Fruit fly (Drosophila melanogaster) whole organism, embryonic: ENCODE data around the gene CG11898.

Experiments
- Aef1 ChIP-seq: fragments of 200-800 bp; sonication (Bioruptor generic); IDR thresholded peaks from 3 replicates; pipeline ENCODE4 v1.3.6; 2022; ENCODE audit warnings: missing biosample characterization, missing genetic modification characterization
- CG12391 ChIP-seq: fragments of 200-800 bp; sonication (Bioruptor generic); optimal IDR thresholded peaks from 3 replicates; lab custom pipeline; 2018; ENCODE audit warnings: missing biosample characterization, mild to moderate bottlenecking, missing genetic modification characterization, moderate library complexity
- CG15601 ChIP-seq: fragments of 200-800 bp; sonication (Bioruptor generic); optimal IDR thresholded peaks from 3 replicates; lab custom pipeline; 2019; ENCODE audit warnings: missing biosample characterization, mild to moderate bottlenecking, missing genetic modification characterization, moderate library complexity
- CG16779 ChIP-seq: fragments of 200-800 bp; sonication (Bioruptor generic); IDR thresholded peaks from 2 replicates; pipeline ENCODE4 v1.3.6; 2022; ENCODE audit warnings: missing biosample characterization, missing genetic modification characterization
- CG30020 ChIP-seq: fragments of 200-800 bp; optimal IDR thresholded peaks from 2 replicates; lab custom pipeline; 2019; ENCODE audit warnings: missing biosample characterization, mild to moderate bottlenecking, missing genetic modification characterization, moderate library complexity
- CG33557 ChIP-seq: fragments of 200-800 bp; sonication (Bioruptor generic); optimal IDR thresholded peaks from 2 replicates; lab custom pipeline; 2019; ENCODE audit warnings: missing biosample characterization, mild to moderate bottlenecking, missing genetic modification characterization, moderate library complexity
- CG3995 ChIP-seq: fragments of 200-800 bp; sonication (Bioruptor generic); optimal IDR thresholded peaks from 3 replicates; lab custom pipeline; 2016; ENCODE audit warnings: missing biosample characterization, missing genetic modification characterization
- CG7271 ChIP-seq: fragments of 200-800 bp; sonication (Bioruptor generic); optimal IDR thresholded peaks from 2 replicates; lab custom pipeline; 2018; ENCODE audit warnings: missing biosample characterization, mild to moderate bottlenecking, missing genetic modification characterization, moderate library complexity
- CG7745 ChIP-seq: fragments of 200-800 bp; sonication (Bioruptor generic); optimal IDR thresholded peaks from 2 replicates; lab custom pipeline; 2018; ENCODE audit warnings: missing biosample characterization, mild to moderate bottlenecking, missing genetic modification characterization, moderate library complexity
- CG8765 ChIP-seq: fragments of 200-800 bp; sonication (Bioruptor generic); IDR thresholded peaks from 2 replicates; pipeline ENCODE4 v1.3.6; 2022; ENCODE audit warnings: missing biosample characterization, missing genetic modification characterization
- E2f1 ChIP-seq: fragments of 200-800 bp; sonication (Bioruptor generic); IDR thresholded peaks from 2 replicates; pipeline ENCODE4 v1.3.6; 2022; ENCODE audit warnings: missing biosample characterization, missing genetic modification characterization
- Fer1 ChIP-seq: fragments of 200-800 bp; sonication (Bioruptor generic); optimal IDR thresholded peaks from 2 replicates; lab custom pipeline; 2017; ENCODE audit warnings: missing biosample characterization, mild to moderate bottlenecking, missing genetic modification characterization
- HLH4C ChIP-seq: fragments of 200-800 bp; sonication (Bioruptor generic); IDR thresholded peaks from 3 replicates; pipeline ENCODE4 v1.3.6; 2022; ENCODE audit warnings: missing biosample characterization, missing genetic modification characterization; ENCODE audit not compliant: partially characterized antibody
- Hand ChIP-seq: fragments of 200-800 bp; sonication (Bioruptor generic); optimal IDR thresholded peaks from 2 replicates; lab custom pipeline; 2017; ENCODE audit warnings: mild to moderate bottlenecking, missing biosample characterization, missing genetic modification reagents, missing genetic modification characterization
- Hey ChIP-seq: fragments of 200-800 bp; sonication (Bioruptor generic); optimal IDR thresholded peaks from 3 replicates; lab custom pipeline; 2018; ENCODE audit warnings: missing biosample characterization, mild to moderate bottlenecking, missing genetic modification characterization
- HmgD ChIP-seq: fragments of 200-800 bp; sonication (Bioruptor generic); optimal IDR thresholded peaks from 3 replicates; lab custom pipeline; 2016; ENCODE audit warnings: missing biosample characterization, missing genetic modification characterization
- Jarid2 ChIP-seq: fragments of 200-800 bp; sonication (Bioruptor generic); optimal IDR thresholded peaks from 3 replicates; lab custom pipeline; 2017; ENCODE audit warnings: mild to moderate bottlenecking, missing biosample characterization, missing genetic modification reagents, missing genetic modification characterization
- Lhr ChIP-seq: fragments of 200-800 bp; sonication (Bioruptor generic); optimal IDR thresholded peaks from 3 replicates; lab custom pipeline; 2017; ENCODE audit warnings: mild to moderate bottlenecking, missing biosample characterization, missing genetic modification reagents, missing genetic modification characterization
- Med ChIP-seq: fragments of 200-800 bp; sonication (Bioruptor generic); peaks from one replicate; lab custom pipeline; 2016; ENCODE audit warnings: missing biosample characterization, missing genetic modification characterization, mild to moderate bottlenecking, inconsistent platforms, moderate library complexity
- Meics ChIP-seq: fragments of 200-800 bp; sonication (Bioruptor generic); optimal IDR thresholded peaks from 2 replicates; lab custom pipeline; 2017; ENCODE audit warnings: missing biosample characterization, mild to moderate bottlenecking, missing genetic modification characterization
- Six4 ChIP-seq: fragments of 200-800 bp; sonication (Bioruptor generic); optimal IDR thresholded peaks from 2 replicates; lab custom pipeline; 2016; ENCODE audit warnings: missing biosample characterization, missing genetic modification characterization
- Stat92E ChIP-seq, 3 experiments: fragments of >200 bp in 2 of 3; fragments of 200-800 bp in 1 of 3; sonication (Bioruptor generic) in 1 of 3; optimal IDR thresholded peaks; 2 replicates each; lab custom pipeline; 2017 to 2019; ENCODE audit warnings: missing biosample characterization in 3 of 3, missing genetic modification characterization in 3 of 3, mild to moderate bottlenecking in 1 of 3, moderate library complexity in 1 of 3
- ap ChIP-seq: fragments of 200-800 bp; sonication (Bioruptor generic); IDR thresholded peaks from 2 replicates; pipeline ENCODE4 v1.3.6; 2022; ENCODE audit warnings: missing biosample characterization, missing genetic modification characterization
- bigmax ChIP-seq: fragments of 200-800 bp; sonication (Bioruptor generic); optimal IDR thresholded peaks from 2 replicates; lab custom pipeline; 2018; ENCODE audit warnings: missing biosample characterization, mild to moderate bottlenecking, missing genetic modification characterization
- bowl ChIP-seq: fragments of 200-800 bp; sonication (Bioruptor generic); IDR thresholded peaks from 2 replicates; pipeline ENCODE4 v1.3.6; 2022; ENCODE audit warnings: missing biosample characterization, missing genetic modification characterization
- caup ChIP-seq: fragments of 200-800 bp; sonication (Bioruptor generic); optimal IDR thresholded peaks from 3 replicates; lab custom pipeline; 2017; ENCODE audit warnings: missing biosample characterization, mild to moderate bottlenecking, missing genetic modification characterization, moderate library complexity; ENCODE audit not compliant: severe bottlenecking
- croc ChIP-seq: fragments of 200-800 bp; sonication (Bioruptor generic); conservative IDR thresholded peaks from 3 replicates; pipeline ENCODE4 v1.3.6; 2022; ENCODE audit warnings: missing biosample characterization, missing genetic modification characterization
- cwo ChIP-seq: fragments of 200-800 bp; sonication (Bioruptor generic); optimal IDR thresholded peaks from 3 replicates; lab custom pipeline; 2017; ENCODE audit warnings: missing biosample characterization, missing genetic modification characterization, mild to moderate bottlenecking, moderate library complexity, missing genetic modification reagents
- dan ChIP-seq: fragments of 200-800 bp; sonication (Bioruptor generic); IDR thresholded peaks from 2 replicates; pipeline ENCODE4 v1.3.6; 2022; ENCODE audit warnings: missing biosample characterization, missing genetic modification characterization
- dmrt99B ChIP-seq: fragments of 200-800 bp; sonication (Bioruptor generic); optimal IDR thresholded peaks from 2 replicates; lab custom pipeline; 2018; ENCODE audit warnings: missing biosample characterization, mild to moderate bottlenecking, missing genetic modification characterization, moderate library complexity
- esg ChIP-seq: fragments of 200-800 bp; sonication (Bioruptor generic); conservative IDR thresholded peaks from 2 replicates; pipeline ENCODE4 v1.3.6; 2022; ENCODE audit warnings: missing biosample characterization, missing genetic modification characterization
- fd102C ChIP-seq: fragments of 200-800 bp; sonication (Bioruptor generic); optimal IDR thresholded peaks from 2 replicates; lab custom pipeline; 2018; ENCODE audit warnings: missing biosample characterization, mild to moderate bottlenecking, missing genetic modification characterization, moderate library complexity
- fru ChIP-seq: fragments of >200 bp; optimal IDR thresholded peaks from 2 replicates; lab custom pipeline; 2017
- hkb ChIP-seq, 2 experiments: fragments of 200-800 bp in 1 of 2; fragments of >200 bp in 1 of 2; sonication (Bioruptor generic) in 1 of 2; IDR thresholded peaks in 1 of 2; optimal IDR thresholded peaks in 1 of 2; 2 replicates each; pipeline versions ENCODE4 v1.3.6 to Lab custom; 2017 to 2022; ENCODE audit warnings: missing biosample characterization in 1 of 2, missing genetic modification characterization in 1 of 2
- kni ChIP-seq: fragments of 200-800 bp; sonication (Bioruptor generic); optimal IDR thresholded peaks from 3 replicates; lab custom pipeline; 2017; ENCODE audit warnings: mild to moderate bottlenecking, missing biosample characterization, missing genetic modification reagents, missing genetic modification characterization
- maf-S ChIP-seq: fragments of 200-800 bp; sonication (Bioruptor generic); optimal IDR thresholded peaks from 2 replicates; lab custom pipeline; 2016; ENCODE audit warnings: missing biosample characterization, missing genetic modification characterization
- nom ChIP-seq: fragments of 200-800 bp; sonication (Bioruptor generic); optimal IDR thresholded peaks from 2 replicates; lab custom pipeline; 2017; ENCODE audit warnings: missing biosample characterization, missing genetic modification characterization, mild to moderate bottlenecking, moderate library complexity, missing genetic modification reagents
- oc ChIP-seq: fragments of 200-800 bp; sonication (Bioruptor generic); optimal IDR thresholded peaks from 2 replicates; lab custom pipeline; 2018; ENCODE audit warnings: missing biosample characterization, mild to moderate bottlenecking, missing genetic modification characterization, moderate library complexity
- pfk ChIP-seq: fragments of 200-800 bp; sonication (Bioruptor generic); optimal IDR thresholded peaks from 2 replicates; lab custom pipeline; 2018; ENCODE audit warnings: missing biosample characterization, mild to moderate bottlenecking, missing genetic modification characterization, moderate library complexity
- prd ChIP-seq, 3 experiments: fragments of >200 bp in 2 of 3; fragments of 200-800 bp in 1 of 3; sonication (Bioruptor generic) in 1 of 3; optimal IDR thresholded peaks in 2 of 3; IDR thresholded peaks in 1 of 3; 2 replicates in 2 of 3; 3 replicates in 1 of 3; pipeline versions ENCODE4 v1.3.6 to Lab custom; 2017 to 2022; ENCODE audit warnings: missing biosample characterization in 1 of 3, missing genetic modification characterization in 1 of 3
- ro ChIP-seq: fragments of 200-800 bp; sonication (Bioruptor generic); IDR thresholded peaks from 2 replicates; pipeline ENCODE4 v1.3.6; 2022; ENCODE audit warnings: missing biosample characterization, missing genetic modification characterization
- sna ChIP-seq: fragments of 200-800 bp; sonication (Bioruptor generic); IDR thresholded peaks from 2 replicates; pipeline ENCODE4 v1.3.6; 2022; ENCODE audit warnings: missing biosample characterization, missing genetic modification characterization; ENCODE audit not compliant: partially characterized antibody
- trh ChIP-seq: fragments of 200-800 bp; sonication (Bioruptor generic); optimal IDR thresholded peaks from 2 replicates; lab custom pipeline; 2016; ENCODE audit warnings: missing biosample characterization, missing genetic modification characterization
- twi ChIP-seq: fragments of 200-800 bp; optimal IDR thresholded peaks from 2 replicates; lab custom pipeline; 2019; ENCODE audit warnings: missing biosample characterization, mild to moderate bottlenecking, missing genetic modification characterization, moderate library complexity
- tx ChIP-seq: fragments of 200-800 bp; sonication (Bioruptor generic); optimal IDR thresholded peaks from 2 replicates; lab custom pipeline; 2016; ENCODE audit warnings: missing biosample characterization, missing genetic modification characterization
- wdn ChIP-seq: fragments of 200-800 bp; sonication (Bioruptor generic); IDR thresholded peaks from 2 replicates; pipeline ENCODE4 v1.3.6; 2022; ENCODE audit warnings: missing biosample characterization, missing genetic modification characterization
- zen ChIP-seq: fragments of 200-800 bp; sonication (Bioruptor generic); optimal IDR thresholded peaks from 3 replicates; lab custom pipeline; 2018; ENCODE audit warnings: missing biosample characterization, mild to moderate bottlenecking, missing genetic modification characterization, moderate library complexity
- zf30C ChIP-seq: fragments of 200-800 bp; sonication (Bioruptor generic); optimal IDR thresholded peaks from 3 replicates; lab custom pipeline; 2018; ENCODE audit warnings: missing biosample characterization, mild to moderate bottlenecking, missing genetic modification characterization

Gene CG11898

dm6 chr3R:29207996-29208395 is 42.6 kb downstream of the CG11898 start (continued):
- TF ChIP-seq wdn (GFP tag; lab: Robert Waterston, UW) (0 out of 2 replicates have a peak, but pooled peaks have one; percentile 22), CG33557 (GFP tag; lab: Kevin White, UChicago) (peak; percentile 14), E2f1 (GFP tag; lab: Robert Waterston, UW) (0 out of 2 replicates have a peak, but pooled peaks have one; percentile 42), Six4 (GFP tag; lab: Kevin White, UChicago) (peak; percentile 35), CG15601 (peak; percentile 69), twi (tag; lab: Kevin White, UChicago) (peak; percentile 25), croc (GFP tag; lab: Robert Waterston, UW) (peak; percentile 51; the same call in 2 of the 3 replicates), CG7745 (no peak), Med (GFP tag; lab: Kevin White, UChicago) (peak; percentile 88), pfk (no peak), Hand (GFP tag; lab: Kevin White, UChicago) (no peak), Hey (no peak), Lhr (GFP tag; lab: Kevin White, UChicago) (peak; percentile 17), HLH4C (GFP tag; lab: Robert Waterston, UW) (no peak), dan (GFP tag; lab: Robert Waterston, UW) (no peak), ap (GFP tag; lab: Robert Waterston, UW) (peak; percentile 53), Stat92E (GFP tag; optimal IDR thresholded peaks at IDR 0.05; lab: Kevin White, UChicago) (no peak), cwo (GFP tag; lab: Kevin White, UChicago) (peak; percentile 23), oc (tag; lab: Kevin White, UChicago) (peak; percentile 82), CG30020 (tag; lab: Kevin White, UChicago) (peak; percentile 15), tx (GFP tag; lab: Kevin White, UChicago) (no peak), fru (lab: Kevin White, UChicago) (no peak), maf-S (GFP tag; lab: Kevin White, UChicago) (no peak), bigmax (GFP tag; lab: Kevin White, UChicago) (no peak), ro (GFP tag; lab: Robert Waterston, UW) (no peak), Meics (peak; percentile 54), trh (GFP tag; lab: Kevin White, UChicago) (no peak), Aef1 (peak; percentile 35; the same call in 2 of the 3 replicates), CG8765 (GFP tag; lab: Robert Waterston, UW) (0 out of 2 replicates have a peak, but pooled peaks have one; percentile 30), fd102C (no peak), hkb (optimal IDR thresholded peaks at IDR 0.05; lab: Kevin White, UChicago) (no peak), hkb (GFP tag; IDR thresholded peaks at IDR 0.05; lab: Robert Waterston, UW) (peak; percentile 80), zen (tag; lab: Kevin White, UChicago) (peak; percentile 31), caup (GFP tag; lab: Kevin White, UChicago) (peak; percentile 32), zf30C (GFP tag; lab: Kevin White, UChicago) (no peak), kni (GFP tag; lab: Kevin White, UChicago) (no peak), esg (GFP tag; lab: Robert Waterston, UW) (peak; percentile 66), CG12391 (tag; lab: Kevin White, UChicago) (peak; percentile 77), sna (GFP tag; lab: Robert Waterston, UW) (no peak), Jarid2 (GFP tag; lab: Kevin White, UChicago) (no peak), prd (optimal IDR thresholded peaks at IDR 0.05; lab: Kevin White, UChicago) (no peak), prd (GFP tag; IDR thresholded peaks at IDR 0.05; lab: Robert Waterston, UW) (peak; percentile 57; the same call in 2 of the 3 replicates), CG3995 (GFP tag; lab: Kevin White, UChicago) (no peak), CG16779 (GFP tag; lab: Robert Waterston, UW) (no peak), CG7271 (peak; percentile 13), bowl (0 out of 2 replicates have a peak, but pooled peaks have one; percentile 28), HmgD (GFP tag; lab: Kevin White, UChicago) (no peak), Fer1 (GFP tag; lab: Kevin White, UChicago) (peak; percentile 60), dmrt99B (tag; lab: Kevin White, UChicago) (peak; percentile 85), nom (GFP tag; lab: Kevin White, UChicago) (no peak)
